Fruit fly (Drosophila melanogaster) whole organism, embryonic: ENCODE data around the gene lectin-24A.

Experiments
- C15 ChIP-seq: fragments of 200-800 bp; sonication (Bioruptor generic); IDR thresholded peaks from 3 replicates; pipeline ENCODE4 v1.3.6; 2022; ENCODE audit warnings: missing biosample characterization, missing genetic modification characterization
- CG1024 ChIP-seq: fragments of 200-800 bp; sonication (Bioruptor generic); IDR thresholded peaks from 2 replicates; pipeline ENCODE4 v1.3.6; 2022; ENCODE audit warnings: missing biosample characterization, missing genetic modification characterization
- CG10543 ChIP-seq: fragments of 200-800 bp; sonication (Bioruptor generic); optimal IDR thresholded peaks from 3 replicates; lab custom pipeline; 2017; ENCODE audit warnings: missing biosample characterization, mild to moderate bottlenecking, missing genetic modification characterization, moderate library complexity
- CG11247 ChIP-seq: fragments of 200-800 bp; sonication (Bioruptor generic); IDR thresholded peaks from 2 replicates; pipeline ENCODE4 v1.3.6; 2022; ENCODE audit warnings: missing biosample characterization, missing genetic modification characterization
- CG11398 ChIP-seq: fragments of 200-800 bp; sonication (Bioruptor generic); optimal IDR thresholded peaks from 2 replicates; lab custom pipeline; 2016; ENCODE audit warnings: missing biosample characterization, missing genetic modification characterization
- CG12769 ChIP-seq: fragments of 200-800 bp; sonication (Bioruptor generic); optimal IDR thresholded peaks from 2 replicates; lab custom pipeline; 2019; ENCODE audit warnings: missing biosample characterization, mild to moderate bottlenecking, missing genetic modification characterization, moderate library complexity
- CG14050 ChIP-seq: fragments of 200-800 bp; sonication (Bioruptor generic); IDR thresholded peaks from 3 replicates; pipeline ENCODE4 v1.3.6; 2022; ENCODE audit warnings: missing biosample characterization, missing genetic modification characterization
- CG15073 ChIP-seq: fragments of 200-800 bp; sonication (Bioruptor generic); optimal IDR thresholded peaks from 2 replicates; lab custom pipeline; 2016; ENCODE audit warnings: missing biosample characterization, missing genetic modification characterization
- CG15514 ChIP-seq: fragments of 200-800 bp; sonication (Bioruptor generic); optimal IDR thresholded peaks from 3 replicates; lab custom pipeline; 2017; ENCODE audit warnings: missing biosample characterization, missing genetic modification characterization, mild to moderate bottlenecking, moderate library complexity, missing genetic modification reagents
- CG16813 ChIP-seq: fragments of 200-800 bp; sonication (Bioruptor generic); IDR thresholded peaks from 3 replicates; pipeline ENCODE4 v1.3.6; 2022; ENCODE audit warnings: missing biosample characterization, missing genetic modification characterization; ENCODE audit not compliant: partially characterized antibody
- CG16815 ChIP-seq: fragments of 200-800 bp; sonication (Bioruptor generic); optimal IDR thresholded peaks from 3 replicates; lab custom pipeline; 2017; ENCODE audit warnings: missing biosample characterization, mild to moderate bottlenecking, missing genetic modification characterization
- CG16863 ChIP-seq: fragments of 200-800 bp; sonication (Bioruptor generic); optimal IDR thresholded peaks from 3 replicates; lab custom pipeline; 2016; ENCODE audit warnings: missing biosample characterization, missing genetic modification characterization
- CG17912 ChIP-seq: fragments of 200-800 bp; sonication (Bioruptor generic); optimal IDR thresholded peaks from 2 replicates; lab custom pipeline; 2018; ENCODE audit warnings: missing biosample characterization, mild to moderate bottlenecking, missing genetic modification characterization
- CG18476 ChIP-seq: fragments of 200-800 bp; sonication (Bioruptor generic); optimal IDR thresholded peaks from 2 replicates; lab custom pipeline; 2016; ENCODE audit warnings: missing biosample characterization, mild to moderate bottlenecking, missing genetic modification characterization
- CG2116 ChIP-seq: fragments of 200-800 bp; sonication (Bioruptor generic); optimal IDR thresholded peaks from 3 replicates; lab custom pipeline; 2018; ENCODE audit warnings: missing biosample characterization, mild to moderate bottlenecking, missing genetic modification characterization
- CG3281 ChIP-seq: fragments of 200-800 bp; sonication (Bioruptor generic); optimal IDR thresholded peaks from 3 replicates; lab custom pipeline; 2017; ENCODE audit warnings: missing biosample characterization, mild to moderate bottlenecking, missing genetic modification characterization
- CG34376 ChIP-seq: fragments of 200-800 bp; sonication (Bioruptor generic); optimal IDR thresholded peaks from 2 replicates; lab custom pipeline; 2018; ENCODE audit warnings: missing biosample characterization, mild to moderate bottlenecking, missing genetic modification characterization
- CG8290 ChIP-seq, 3 experiments: fragments of 200-800 bp; sonication (Bioruptor generic); optimal IDR thresholded peaks; 2 replicates each; lab custom pipeline; 2016 to 2019; ENCODE audit warnings: missing biosample characterization in 3 of 3, missing genetic modification characterization in 3 of 3, mild to moderate bottlenecking in 2 of 3, moderate library complexity in 1 of 3
- CG8924 ChIP-seq: fragments of 200-800 bp; optimal IDR thresholded peaks from 3 replicates; lab custom pipeline; 2019; ENCODE audit warnings: missing biosample characterization, mild to moderate bottlenecking, missing genetic modification characterization, moderate library complexity
- Camta ChIP-seq: fragments of 200-800 bp; sonication (Bioruptor generic); optimal IDR thresholded peaks from 2 replicates; lab custom pipeline; 2016; ENCODE audit warnings: missing biosample characterization, missing genetic modification characterization
- Chrac-16 ChIP-seq: fragments of 200-800 bp; sonication (Bioruptor generic); optimal IDR thresholded peaks from 3 replicates; lab custom pipeline; 2016; ENCODE audit warnings: missing biosample characterization, missing genetic modification characterization
- ERR ChIP-seq: fragments of 200-800 bp; sonication (Bioruptor generic); optimal IDR thresholded peaks from 2 replicates; lab custom pipeline; 2016; ENCODE audit warnings: missing biosample characterization, missing genetic modification characterization
- Elba2 ChIP-seq: fragments of 200-800 bp; sonication (Bioruptor generic); optimal IDR thresholded peaks from 3 replicates; lab custom pipeline; 2016; ENCODE audit warnings: missing biosample characterization, missing genetic modification characterization
- Ets65A ChIP-seq: fragments of 200-800 bp; sonication (Bioruptor generic); peaks from one replicate; lab custom pipeline; 2016; ENCODE audit warnings: missing biosample characterization, missing genetic modification characterization
- HLH4C ChIP-seq: fragments of 200-800 bp; sonication (Bioruptor generic); IDR thresholded peaks from 3 replicates; pipeline ENCODE4 v1.3.6; 2022; ENCODE audit warnings: missing biosample characterization, missing genetic modification characterization; ENCODE audit not compliant: partially characterized antibody
- Hsf ChIP-seq: fragments of 200-800 bp; sonication (Bioruptor generic); optimal IDR thresholded peaks from 3 replicates; lab custom pipeline; 2016; ENCODE audit warnings: missing biosample characterization, missing genetic modification characterization
- Poxn ChIP-seq: fragments of 200-800 bp; sonication (Bioruptor generic); IDR thresholded peaks from 2 replicates; pipeline ENCODE4 v1.3.6; 2022; ENCODE audit warnings: missing biosample characterization, missing genetic modification characterization
- Side ChIP-seq: fragments of 200-800 bp; sonication (Bioruptor generic); optimal IDR thresholded peaks from 2 replicates; lab custom pipeline; 2016; ENCODE audit warnings: missing biosample characterization, missing genetic modification characterization
- Vsx1 ChIP-seq: fragments of 200-800 bp; sonication (Bioruptor generic); optimal IDR thresholded peaks from 2 replicates; lab custom pipeline; 2017; ENCODE audit warnings: missing biosample characterization, mild to moderate bottlenecking, missing genetic modification characterization, missing genetic modification reagents
- Xbp1 ChIP-seq: fragments of 200-800 bp; sonication (Bioruptor generic); optimal IDR thresholded peaks from 3 replicates; lab custom pipeline; 2016; ENCODE audit warnings: missing biosample characterization, mild to moderate bottlenecking, missing genetic modification characterization
- cato ChIP-seq: fragments of 200-800 bp; sonication (Bioruptor generic); optimal IDR thresholded peaks from 2 replicates; lab custom pipeline; 2016; ENCODE audit warnings: missing biosample characterization, missing genetic modification characterization, borderline replicate concordance
- caup ChIP-seq: fragments of 200-800 bp; sonication (Bioruptor generic); optimal IDR thresholded peaks from 3 replicates; lab custom pipeline; 2017; ENCODE audit warnings: missing biosample characterization, mild to moderate bottlenecking, missing genetic modification characterization, moderate library complexity; ENCODE audit not compliant: severe bottlenecking
- cwo ChIP-seq: fragments of 200-800 bp; sonication (Bioruptor generic); optimal IDR thresholded peaks from 3 replicates; lab custom pipeline; 2017; ENCODE audit warnings: missing biosample characterization, missing genetic modification characterization, mild to moderate bottlenecking, moderate library complexity, missing genetic modification reagents
- dan ChIP-seq: fragments of 200-800 bp; sonication (Bioruptor generic); IDR thresholded peaks from 2 replicates; pipeline ENCODE4 v1.3.6; 2022; ENCODE audit warnings: missing biosample characterization, missing genetic modification characterization
- disco-r ChIP-seq: fragments of 200-800 bp; sonication (Bioruptor generic); optimal IDR thresholded peaks from 2 replicates; lab custom pipeline; 2016; ENCODE audit warnings: missing biosample characterization, missing genetic modification characterization
- ems ChIP-seq: fragments of 200-800 bp; sonication (Bioruptor generic); optimal IDR thresholded peaks from 3 replicates; lab custom pipeline; 2016; ENCODE audit warnings: missing biosample characterization, missing genetic modification characterization
- fru ChIP-seq: fragments of >200 bp; optimal IDR thresholded peaks from 2 replicates; lab custom pipeline; 2017
- kay ChIP-seq: fragments of 200-800 bp; sonication (Bioruptor generic); optimal IDR thresholded peaks from 2 replicates; lab custom pipeline; 2016; ENCODE audit warnings: missing biosample characterization, missing genetic modification characterization
- klu ChIP-seq: fragments of 200-800 bp; sonication (Bioruptor generic); IDR thresholded peaks from 2 replicates; pipeline ENCODE4 v1.3.6; 2022; ENCODE audit warnings: missing biosample characterization, missing genetic modification characterization
- knrl ChIP-seq: fragments of 200-800 bp; sonication (Bioruptor generic); IDR thresholded peaks from 3 replicates; pipeline ENCODE4 v1.3.6; 2022; ENCODE audit warnings: missing biosample characterization, missing genetic modification characterization; ENCODE audit not compliant: partially characterized antibody
- lov ChIP-seq, 2 experiments: fragments of 200-800 bp in 1 of 2; fragments of >200 bp in 1 of 2; sonication (Bioruptor generic) in 1 of 2; IDR thresholded peaks in 1 of 2; optimal IDR thresholded peaks in 1 of 2; 2 replicates in 1 of 2; 3 replicates in 1 of 2; pipeline versions ENCODE4 v1.3.6 to Lab custom; 2017 to 2022; ENCODE audit warnings: missing biosample characterization in 1 of 2, missing genetic modification characterization in 1 of 2
- pita ChIP-seq: fragments of 200-800 bp; sonication (Bioruptor generic); optimal IDR thresholded peaks from 2 replicates; lab custom pipeline; 2017; ENCODE audit warnings: missing biosample characterization, mild to moderate bottlenecking, missing genetic modification characterization
- sc ChIP-seq, 3 experiments: fragments of >200 bp in 2 of 3; fragments of 200-800 bp in 1 of 3; sonication (Bioruptor generic) in 1 of 3; optimal IDR thresholded peaks; 2 replicates in 2 of 3; 3 replicates in 1 of 3; lab custom pipeline; 2017; ENCODE audit warnings: mild to moderate bottlenecking in 1 of 3, missing biosample characterization in 1 of 3, missing genetic modification characterization in 1 of 3, missing genetic modification reagents in 1 of 3
- stwl ChIP-seq: fragments of 200-800 bp; sonication (Bioruptor generic); optimal IDR thresholded peaks from 3 replicates; lab custom pipeline; 2018; ENCODE audit warnings: missing biosample characterization, mild to moderate bottlenecking, missing genetic modification characterization, moderate library complexity
- tll ChIP-seq, 2 experiments: fragments of 200-800 bp in 1 of 2; fragments of >200 bp in 1 of 2; sonication (Bioruptor generic) in 1 of 2; optimal IDR thresholded peaks; 2 replicates each; lab custom pipeline; 2017 to 2019; ENCODE audit warnings: missing biosample characterization in 2 of 2, missing genetic modification characterization in 2 of 2, mild to moderate bottlenecking in 1 of 2, moderate library complexity in 1 of 2
- unpg ChIP-seq: fragments of 200-800 bp; sonication (Bioruptor generic); optimal IDR thresholded peaks from 3 replicates; lab custom pipeline; 2018; ENCODE audit warnings: missing biosample characterization, mild to moderate bottlenecking, missing genetic modification characterization, moderate library complexity
- vfl ChIP-seq: fragments of 200-800 bp; sonication (Bioruptor generic); optimal IDR thresholded peaks from 2 replicates; lab custom pipeline; 2016; ENCODE audit warnings: missing biosample characterization, missing genetic modification characterization
- wor ChIP-seq: fragments of 200-800 bp; sonication (Bioruptor generic); IDR thresholded peaks from 2 replicates; pipeline ENCODE4 v1.3.6; 2022; ENCODE audit warnings: missing biosample characterization, missing genetic modification characterization
- zf30C ChIP-seq: fragments of 200-800 bp; sonication (Bioruptor generic); optimal IDR thresholded peaks from 3 replicates; lab custom pipeline; 2018; ENCODE audit warnings: missing biosample characterization, mild to moderate bottlenecking, missing genetic modification characterization

lectin-24A gene

dm6 chr2L:3712949-3713416 lies 4.6 kb downstream of the lectin-24A start, which contains the start of the genes CG31955 and CG2818 (continued):
- TF ChIP-seq CG2116 (GFP tag; lab: Kevin White, UChicago) (peak; percentile 93), CG16815 (GFP tag; lab: Kevin White, UChicago) (no peak), fru (lab: Kevin White, UChicago) (no peak), CG8924 (tag; lab: Kevin White, UChicago) (no peak), CG16863 (GFP tag; lab: Kevin White, UChicago) (no peak), CG1024 (GFP tag; lab: Robert Waterston, UW) (no peak), Vsx1 (GFP tag; lab: Kevin White, UChicago) (no peak), pita (no peak), ERR (peak; percentile 9), CG12769 (tag; lab: Kevin White, UChicago) (peak; percentile 36), cato (GFP tag; lab: Kevin White, UChicago) (no peak), disco-r (GFP tag; lab: Kevin White, UChicago) (no peak), vfl (GFP tag; lab: Kevin White, UChicago) (no peak), lov (optimal IDR thresholded peaks at IDR 0.05; lab: Kevin White, UChicago) (no peak), lov (GFP tag; IDR thresholded peaks at IDR 0.05; lab: Robert Waterston, UW) (no peak), Chrac-16 (GFP tag; lab: Kevin White, UChicago) (no peak), knrl (GFP tag; lab: Robert Waterston, UW) (peak; percentile 68), Side (GFP tag; lab: Kevin White, UChicago) (no peak), dan (GFP tag; lab: Robert Waterston, UW) (no peak), Ets65A (GFP tag; lab: Kevin White, UChicago) (no peak), caup (no peak), C15 (GFP tag; lab: Robert Waterston, UW) (no peak), sc (optimal IDR thresholded peaks at IDR 0.05; lab: Kevin White, UChicago) (no peak), sc (GFP tag; optimal IDR thresholded peaks at IDR 0.05; lab: Kevin White, UChicago) (no peak), Hsf (GFP tag; lab: Kevin White, UChicago) (peak; percentile 42), CG17912 (no peak), stwl (peak; percentile 70), HLH4C (GFP tag; lab: Robert Waterston, UW) (peak; percentile 50; the same call in 1 of the 3 replicates), unpg (GFP tag; lab: Kevin White, UChicago) (no peak), tll (GFP tag; optimal IDR thresholded peaks at IDR 0.05; lab: Kevin White, UChicago) (no peak), CG10543 (GFP tag; lab: Kevin White, UChicago) (no peak), CG8290 (GFP tag; optimal IDR thresholded peaks at IDR 0.05; lab: Kevin White, UChicago) (no peak), CG8290 (tag; optimal IDR thresholded peaks at IDR 0.05; lab: Kevin White, UChicago) (peak in 1 of 2 experiments; percentile 59), Poxn (GFP tag; lab: Robert Waterston, UW) (no peak), cwo (GFP tag; lab: Kevin White, UChicago) (no peak), CG15073 (GFP tag; lab: Kevin White, UChicago) (no peak), CG15514 (GFP tag; lab: Kevin White, UChicago) (peak; percentile 41), zf30C (GFP tag; lab: Kevin White, UChicago) (no peak), CG3281 (GFP tag; lab: Kevin White, UChicago) (peak; percentile 22), Elba2 (GFP tag; lab: Kevin White, UChicago) (no peak), klu (GFP tag; lab: Robert Waterston, UW) (no peak), CG14050 (no peak), kay (GFP tag; lab: Kevin White, UChicago) (peak; percentile 50), CG16813 (GFP tag; lab: Robert Waterston, UW) (peak; percentile 76), ems (GFP tag; lab: Kevin White, UChicago) (no peak), CG11247 (GFP tag; lab: Robert Waterston, UW) (no peak), CG18476 (GFP tag; lab: Kevin White, UChicago) (no peak), CG34376 (no peak), Xbp1 (GFP tag; lab: Kevin White, UChicago) (peak; percentile 18), Camta (GFP tag; lab: Kevin White, UChicago) (no peak), wor (GFP tag; lab: Robert Waterston, UW) (no peak), CG11398 (GFP tag; lab: Kevin White, UChicago) (no peak)
